Worm (Caenorhabditis elegans) whole organism, L4 larva: ENCODE data around the gene E01G4.6.

ENCODE experiments used
- R02D3.7 ChIP-seq: fragments of 150-350 bp; sonication (generic microtip); optimal IDR thresholded peaks from 3 replicates; lab custom pipeline; 2014; ENCODE audit warnings: missing biosample characterization, missing genetic modification characterization
- Y75B8A.6 ChIP-seq: fragments of 200-800 bp; sonication (Bioruptor generic); IDR thresholded peaks from 2 replicates; pipeline ENCODE4 v1.3.6; 2022; ENCODE audit warnings: missing genetic modification reagents, missing genetic modification characterization, missing compliant biosample characterization
- aha-1 ChIP-seq: fragments of 150-350 bp; peaks from one replicate; lab custom pipeline; 2014; ENCODE audit warnings: missing biosample characterization, missing genetic modification characterization
- ama-1 ChIP-seq: fragments of 150-350 bp; optimal IDR thresholded peaks from 2 replicates; lab custom pipeline; 2014; ENCODE audit warnings: inconsistent platforms, mixed read lengths
- arid-1 ChIP-seq: fragments of 200-800 bp; sonication (Bioruptor generic); conservative IDR thresholded peaks from 2 replicates; pipeline ENCODE4 v1.3.6; 2022; ENCODE audit warnings: missing genetic modification reagents, missing genetic modification characterization, missing compliant biosample characterization
- ceh-20 ChIP-seq: fragments of 200-800 bp; sonication (Bioruptor generic); IDR thresholded peaks from 2 replicates; pipeline ENCODE4 v1.3.6; 2022; ENCODE audit warnings: missing genetic modification reagents, missing genetic modification characterization, missing compliant biosample characterization
- ceh-28 ChIP-seq: fragments of 150-350 bp; optimal IDR thresholded peaks from 2 replicates; lab custom pipeline; 2014; ENCODE audit warnings: missing biosample characterization, missing genetic modification reagents, missing genetic modification characterization
- ceh-62 ChIP-seq: sonication (generic microtip); optimal IDR thresholded peaks from 2 replicates; lab custom pipeline; 2017; ENCODE audit warnings: missing biosample characterization, missing genetic modification characterization
- ceh-82 ChIP-seq: sonication (generic microtip); optimal IDR thresholded peaks from 2 replicates; lab custom pipeline; 2017; ENCODE audit warnings: missing biosample characterization, missing genetic modification characterization
- dmd-9 ChIP-seq: fragments of 200-800 bp; sonication (Bioruptor generic); IDR thresholded peaks from 2 replicates; pipeline ENCODE4 v1.3.6; 2022; ENCODE audit warnings: missing genetic modification reagents, missing genetic modification characterization, missing compliant biosample characterization
- duxl-1 ChIP-seq: sonication (generic microtip); optimal IDR thresholded peaks from 2 replicates; lab custom pipeline; 2016; ENCODE audit warnings: mild to moderate bottlenecking, missing genetic modification characterization, moderate library complexity, missing compliant biosample characterization; ENCODE audit not compliant: poor library complexity
- dve-1 ChIP-seq: sonication (generic microtip); optimal IDR thresholded peaks from 2 replicates; lab custom pipeline; 2017; ENCODE audit warnings: antibody characterized with exemption, mild to moderate bottlenecking, missing genetic modification characterization, missing compliant biosample characterization; ENCODE audit not compliant: insufficient read depth
- egl-27 ChIP-seq: sonication (generic microtip); optimal IDR thresholded peaks from 3 replicates; lab custom pipeline; 2017; ENCODE audit warnings: missing biosample characterization, missing genetic modification reagents, missing genetic modification characterization
- hmg-1.1 ChIP-seq: fragments of 200-800 bp; sonication (Bioruptor generic); IDR thresholded peaks from 2 replicates; pipeline ENCODE4 v1.3.6; 2022; ENCODE audit warnings: missing genetic modification reagents, missing genetic modification characterization, missing compliant biosample characterization
- lin-15B ChIP-seq: fragments of 150-350 bp; sonication (generic microtip); optimal IDR thresholded peaks from 3 replicates; lab custom pipeline; 2014; ENCODE audit warnings: missing biosample characterization, missing genetic modification characterization
- lir-3 ChIP-seq: sonication (generic microtip); optimal IDR thresholded peaks from 2 replicates; lab custom pipeline; 2016; ENCODE audit warnings: mild to moderate bottlenecking, missing genetic modification characterization, missing compliant biosample characterization
- mes-2 ChIP-seq: sonication (generic microtip); optimal IDR thresholded peaks from 2 replicates; lab custom pipeline; 2016; ENCODE audit warnings: missing genotype, mild to moderate bottlenecking, missing genetic modification characterization, missing compliant biosample characterization; ENCODE audit not compliant: poor library complexity, severe bottlenecking
- mxl-2 ChIP-seq: fragments of 200-800 bp; sonication (Bioruptor generic); conservative IDR thresholded peaks from 2 replicates; pipeline ENCODE4 v1.3.6; 2022; ENCODE audit warnings: missing genetic modification reagents, missing genetic modification characterization, missing compliant biosample characterization
- nhr-10 ChIP-seq: fragments of 150-350 bp; optimal IDR thresholded peaks from 2 replicates; lab custom pipeline; 2014; ENCODE audit warnings: missing biosample characterization, missing genetic modification characterization
- nhr-102 ChIP-seq: sonication (generic microtip); optimal IDR thresholded peaks from 2 replicates; lab custom pipeline; 2016; ENCODE audit warnings: mild to moderate bottlenecking, missing genetic modification characterization, moderate library complexity, missing compliant biosample characterization
- nhr-111 ChIP-seq: fragments of 200-800 bp; sonication (Bioruptor generic); optimal IDR thresholded peaks from 2 replicates; lab custom pipeline; 2018; ENCODE audit warnings: mild to moderate bottlenecking, missing genetic modification characterization, missing compliant biosample characterization
- nhr-237 ChIP-seq: sonication (generic microtip); optimal IDR thresholded peaks from 2 replicates; lab custom pipeline; 2017; ENCODE audit warnings: missing biosample characterization, missing genetic modification characterization
- nhr-48 ChIP-seq: sonication (generic microtip); optimal IDR thresholded peaks from 2 replicates; lab custom pipeline; 2016; ENCODE audit warnings: mild to moderate bottlenecking, missing genetic modification characterization, missing compliant biosample characterization
- nhr-6 ChIP-seq: fragments of 150-350 bp; optimal IDR thresholded peaks from 2 replicates; lab custom pipeline; 2014; ENCODE audit warnings: missing biosample characterization, missing genetic modification characterization
- nhr-76 ChIP-seq: fragments of 150-350 bp; optimal IDR thresholded peaks from 2 replicates; lab custom pipeline; 2014; ENCODE audit warnings: missing biosample characterization, missing genetic modification characterization
- nhr-77 ChIP-seq: fragments of 150-350 bp; optimal IDR thresholded peaks from 2 replicates; lab custom pipeline; 2014; ENCODE audit warnings: missing biosample characterization, missing genetic modification characterization
- php-3 ChIP-seq: fragments of 200-800 bp; sonication (Bioruptor generic); IDR thresholded peaks from 2 replicates; pipeline ENCODE4 v1.3.6; 2022; ENCODE audit warnings: missing genetic modification reagents, missing genetic modification characterization, missing compliant biosample characterization
- pqm-1 ChIP-seq: sonication (generic microtip); optimal IDR thresholded peaks from 2 replicates; lab custom pipeline; 2017; ENCODE audit warnings: missing biosample characterization, missing genetic modification characterization
- sdz-12 ChIP-seq: fragments of 200-800 bp; sonication (Bioruptor generic); optimal IDR thresholded peaks from 2 replicates; lab custom pipeline; 2018; ENCODE audit warnings: mild to moderate bottlenecking, missing genetic modification characterization, missing compliant biosample characterization
- set-16 ChIP-seq: fragments of 200-800 bp; sonication (Bioruptor generic); IDR thresholded peaks from 2 replicates; pipeline ENCODE4 v1.3.6; 2022; ENCODE audit warnings: missing genetic modification reagents, missing genetic modification characterization, missing compliant biosample characterization
- tag-97 ChIP-seq: fragments of 200-800 bp; sonication (Bioruptor generic); IDR thresholded peaks from 2 replicates; pipeline ENCODE4 v1.3.6; 2022; ENCODE audit warnings: missing genetic modification characterization, missing compliant biosample characterization
- tra-1 ChIP-seq: fragments of 200-800 bp; sonication (Bioruptor generic); IDR thresholded peaks from 2 replicates; pipeline ENCODE4 v1.3.6; 2022; ENCODE audit warnings: missing genetic modification reagents, missing genetic modification characterization, missing compliant biosample characterization
- unc-130 ChIP-seq: sonication (generic microtip); optimal IDR thresholded peaks from 2 replicates; lab custom pipeline; 2016; ENCODE audit warnings: missing genetic modification reagents, missing genetic modification characterization, missing compliant biosample characterization
- unc-39 ChIP-seq: sonication (generic microtip); optimal IDR thresholded peaks from 2 replicates; lab custom pipeline; 2017; ENCODE audit warnings: missing biosample characterization, missing genetic modification characterization
- unc-62 ChIP-seq, 3 experiments: fragments of 150-350 bp in 1 of 3; sonication (generic microtip); optimal IDR thresholded peaks in 2 of 3; peaks in 1 of 3; 1 replicate in 1 of 3; 2 replicates in 2 of 3; lab custom pipeline; 2014 to 2017; ENCODE audit warnings: missing biosample characterization in 3 of 3, missing genetic modification characterization in 3 of 3, missing genetic modification reagents in 3 of 3, missing genotype in 1 of 3
- zfp-3 ChIP-seq: fragments of 200-800 bp; sonication (Bioruptor generic); conservative IDR thresholded peaks from 2 replicates; pipeline ENCODE4 v1.3.6; 2022; ENCODE audit warnings: missing genetic modification reagents, missing genetic modification characterization, missing compliant biosample characterization
- ztf-11 ChIP-seq: fragments of 150-350 bp; optimal IDR thresholded peaks from 2 replicates; lab custom pipeline; 2014; ENCODE audit warnings: missing biosample characterization, missing genetic modification characterization

The E01G4.6 gene

ce11 chrII:13481781-13482455 is at the start of gene E01G4.6:
E01G4.6 (plus strand) TSS chrII:13482405.
- no peak for TF ChIP-seq pqm-1
- TF ChIP-seq aha-1 (tag; lab: Kevin White, UChicago): peak; percentile 58
- no peak for TF ChIP-seq nhr-76 (tag; lab: Kevin White, UChicago)
- no peak for TF ChIP-seq dmd-9
- TF ChIP-seq mxl-2: no peak
- peak; percentile 26 for TF ChIP-seq nhr-48 (tag; lab: Kevin White, UChicago)
- TF ChIP-seq lin-15B (tag; lab: Kevin White, UChicago): no peak
- no peak for TF ChIP-seq unc-39

ce11 chrII:13436725-13437124 is 45.5 kb upstream of the E01G4.6 start, which contains the start of gene Y48E1C.4:
Y48E1C.4 (minus strand) TSS chrII:13436825.
- TF ChIP-seq ceh-82 (tag; lab: Kevin White, UChicago): no peak
- TF ChIP-seq nhr-6 (tag; lab: Kevin White, UChicago): no peak
- no peak for TF ChIP-seq Y75B8A.6 (GFP tag; lab: Robert Waterston, UW)
- TF ChIP-seq ama-1 (lab: Kevin White, UChicago): peak; percentile 27
- TF ChIP-seq ceh-20 (GFP tag; lab: Robert Waterston, UW): no peak
- TF ChIP-seq, all 104 proteins: peak for 1

- no peak for TF ChIP-seq hmg-1.1 (GFP tag; lab: Robert Waterston, UW)
- TF ChIP-seq unc-62 (GFP tag; optimal IDR thresholded peaks at IDR 0.05 in 1 of 2; lab: Kevin White, UChicago): no peak
- no peak for TF ChIP-seq unc-62 (tag; optimal IDR thresholded peaks at IDR 0.05; lab: Kevin White, UChicago)
- no peak for TF ChIP-seq duxl-1 (tag; lab: Kevin White, UChicago)
- no peak for TF ChIP-seq nhr-77
- TF ChIP-seq ceh-20 (GFP tag; lab: Robert Waterston, UW): no peak
- no peak for TF ChIP-seq dmd-9
- no peak for TF ChIP-seq unc-130
- no peak for TF ChIP-seq ztf-11 (tag; lab: Kevin White, UChicago)
- TF ChIP-seq nhr-10 (tag; lab: Kevin White, UChicago): no peak
- no peak for TF ChIP-seq R02D3.7 (tag; lab: Kevin White, UChicago)
- no peak for TF ChIP-seq ceh-28 (tag; lab: Kevin White, UChicago)
- no peak for TF ChIP-seq tag-97 (GFP tag; lab: Robert Waterston, UW)
- no peak for TF ChIP-seq mxl-2
- no peak for TF ChIP-seq nhr-102 (tag; lab: Kevin White, UChicago)
- TF ChIP-seq mes-2 (tag; lab: Kevin White, UChicago): no peak
- TF ChIP-seq dve-1: no peak
- TF ChIP-seq ceh-82 (tag; lab: Kevin White, UChicago): no peak
- no peak for TF ChIP-seq tra-1
- TF ChIP-seq pqm-1: no peak
These were observed 37.9 kb upstream of the E01G4.6 start for ce11 chrII:13444307-13444706.

ce11 chrII:13446597-13446996 is 35.6 kb upstream of the E01G4.6 start:
- TF ChIP-seq nhr-6 (tag; lab: Kevin White, UChicago): no peak
- TF ChIP-seq mxl-2: no peak
- TF ChIP-seq ceh-62 (tag; lab: Kevin White, UChicago): no peak
- TF ChIP-seq arid-1 (GFP tag; lab: Robert Waterston, UW): no peak
- no peak for TF ChIP-seq set-16
- TF ChIP-seq ama-1 (lab: Kevin White, UChicago): no peak
- no peak for TF ChIP-seq hmg-1.1 (GFP tag; lab: Robert Waterston, UW)
- TF ChIP-seq lir-3: no peak
- TF ChIP-seq egl-27: no peak
- TF ChIP-seq nhr-48 (tag; lab: Kevin White, UChicago): no peak
- TF ChIP-seq ceh-82 (tag; lab: Kevin White, UChicago): no peak
- TF ChIP-seq duxl-1 (tag; lab: Kevin White, UChicago): no peak
- no peak for TF ChIP-seq nhr-237 (tag; lab: Kevin White, UChicago)
- TF ChIP-seq zfp-3 (GFP tag; lab: Robert Waterston, UW): no peak
- TF ChIP-seq php-3 (GFP tag; lab: Robert Waterston, UW): no peak
- TF ChIP-seq nhr-76 (tag; lab: Kevin White, UChicago): no peak
- no peak for TF ChIP-seq nhr-111 (GFP tag; lab: Kevin White, UChicago)
- TF ChIP-seq sdz-12 (GFP tag; lab: Kevin White, UChicago): no peak
- TF ChIP-seq, all 104 proteins: peak for 0
